Fruit fly (Drosophila melanogaster): ENCODE measurements around the gene CG34347.
A peak's percentile ranks its signal among the peaks of the same experiment; 100 is the strongest.

The CG34347 gene

DNA sequence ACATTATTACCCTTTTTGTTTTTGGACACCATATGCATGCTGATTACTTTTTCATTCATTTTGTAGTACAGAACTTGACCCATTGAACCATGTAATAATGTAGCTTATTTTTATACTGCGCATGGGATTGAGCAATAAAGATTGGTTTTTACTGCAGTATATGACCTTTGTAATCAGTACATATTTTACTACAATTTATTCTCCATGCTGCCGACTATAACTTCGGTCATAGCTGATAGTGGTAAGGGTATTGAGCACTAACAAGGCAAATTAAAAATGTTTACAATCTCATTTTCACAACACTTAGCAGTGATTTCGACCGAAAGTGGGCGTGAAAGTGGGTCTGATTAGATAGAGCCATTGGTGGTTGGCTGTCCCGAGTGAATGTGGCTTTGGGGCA, 4.5 kb upstream of the CG34347 start:
- TF ChIP-seq CG14655 (GFP tag; optimal IDR thresholded peaks at IDR 0.05) (no peak), EcR (GFP tag; optimal IDR thresholded peaks at IDR 0.05) (no peak), CG9948 (tag; optimal IDR thresholded peaks at IDR 0.05) (no peak), CG32121 (GFP tag; IDR thresholded peaks at IDR 0.05) (no peak), D1 (tag; optimal IDR thresholded peaks at IDR 0.05) (no peak), CG34367 (tag; optimal IDR thresholded peaks at IDR 0.05) (no peak), CG15710 (tag; optimal IDR thresholded peaks at IDR 0.05) (no peak), CG8301 (tag; optimal IDR thresholded peaks at IDR 0.05) (no peak), Ets98B (GFP tag; IDR thresholded peaks at IDR 0.05) (no peak)

DNA sequence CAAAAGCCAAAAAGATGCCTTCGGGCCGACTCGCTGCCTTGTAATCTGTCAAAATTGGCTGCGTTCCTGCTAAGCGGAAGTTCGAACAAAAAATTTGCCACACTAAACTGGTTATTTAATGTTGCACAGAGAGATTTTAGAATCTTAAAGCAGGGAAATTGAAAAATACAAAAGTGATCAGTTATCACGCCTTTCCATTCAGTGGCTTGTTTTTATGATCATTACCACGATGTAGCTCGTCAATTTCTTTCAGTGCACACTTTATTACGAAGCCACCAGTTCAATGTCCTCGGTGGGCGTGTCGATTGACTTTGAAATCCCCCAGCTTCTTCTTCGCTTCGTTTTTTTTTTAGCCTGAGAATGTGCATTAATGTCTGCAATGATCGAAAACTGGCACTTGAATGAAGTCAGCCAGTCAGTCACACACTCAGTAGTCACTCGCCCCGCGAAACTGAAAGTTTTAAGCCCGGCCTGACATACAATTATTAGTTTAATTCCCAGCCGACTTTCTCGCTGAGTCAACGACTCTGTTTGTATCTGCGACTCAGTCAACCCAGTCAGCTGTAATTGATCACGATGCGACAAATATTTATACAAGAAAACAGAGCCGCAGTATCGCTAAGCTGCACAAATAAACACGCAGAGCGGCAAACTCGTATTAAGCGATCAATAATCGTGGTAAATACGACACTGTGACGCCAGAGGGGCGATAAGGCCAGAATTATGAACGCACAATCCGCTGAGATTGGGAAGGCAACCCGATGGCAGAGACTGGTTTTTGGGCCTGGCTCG, 1.9 kb upstream of the CG34347 start:
- peak; percentile 22 for TF ChIP-seq CG8301 (tag; optimal IDR thresholded peaks at IDR 0.05)
- peak; percentile 21 for TF ChIP-seq Pif1A (GFP tag; optimal IDR thresholded peaks at IDR 0.05)
- TF ChIP-seq fd96Ca (GFP tag; IDR thresholded peaks at IDR 0.05): no peak
- TF ChIP-seq CG8159 (tag; optimal IDR thresholded peaks at IDR 0.05): no peak
- TF ChIP-seq Pif1B (GFP tag; optimal IDR thresholded peaks at IDR 0.05): no peak
- TF ChIP-seq Ets98B (GFP tag; IDR thresholded peaks at IDR 0.05): no peak
- no peak for TF ChIP-seq rn (GFP tag; IDR thresholded peaks at IDR 0.05)
- no peak for TF ChIP-seq CG17806 (tag; optimal IDR thresholded peaks at IDR 0.05)
- peak; percentile 61 for TF ChIP-seq Snoo (tag; optimal IDR thresholded peaks at IDR 0.05)
- TF ChIP-seq CG32121 (GFP tag; IDR thresholded peaks at IDR 0.05): no peak
- no peak for TF ChIP-seq CG10348 (GFP tag; IDR thresholded peaks at IDR 0.05)
- TF ChIP-seq gl (tag; optimal IDR thresholded peaks at IDR 0.05): no peak
- no peak for TF ChIP-seq CG15710 (tag; optimal IDR thresholded peaks at IDR 0.05)
- TF ChIP-seq D1 (tag; optimal IDR thresholded peaks at IDR 0.05): no peak
- TF ChIP-seq CG13204 (GFP tag; optimal IDR thresholded peaks at IDR 0.05): no peak
- no peak for TF ChIP-seq CG12605 (GFP tag; IDR thresholded peaks at IDR 0.05)
- TF ChIP-seq EcR (GFP tag; optimal IDR thresholded peaks at IDR 0.05): no peak
- peak; percentile 41 for TF ChIP-seq CG14655 (GFP tag; optimal IDR thresholded peaks at IDR 0.05)

DNA sequence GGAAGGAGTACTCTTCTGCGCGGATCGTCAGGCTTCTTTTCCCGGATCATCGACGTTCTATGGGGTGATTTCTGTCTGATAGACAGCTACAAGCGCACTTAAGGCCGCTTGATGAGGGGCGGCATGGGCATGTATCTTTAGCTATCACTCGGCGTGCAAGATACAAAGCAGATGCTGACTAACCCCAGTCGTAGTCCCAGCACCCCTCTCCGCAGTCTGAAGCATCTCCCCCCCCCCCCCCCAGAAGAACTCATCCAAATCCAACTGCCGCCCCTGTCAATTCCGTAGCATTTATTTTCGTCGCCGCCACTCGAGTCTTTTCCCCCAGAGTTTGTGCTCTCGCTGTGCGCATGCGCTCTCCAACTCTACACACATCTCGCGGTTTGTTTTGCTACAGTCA, 657 bp upstream of the CG34347 start:
- TF ChIP-seq CG13204 (GFP tag; optimal IDR thresholded peaks at IDR 0.05) (peak; percentile 45), Snoo (tag; optimal IDR thresholded peaks at IDR 0.05) (no peak), CG4496 (GFP tag; IDR thresholded peaks at IDR 0.05) (peak; percentile 31; the same call in 1 of the 3 replicates), CG34367 (tag; optimal IDR thresholded peaks at IDR 0.05) (no peak), Pif1A (GFP tag; optimal IDR thresholded peaks at IDR 0.05) (no peak), CG9948 (tag; optimal IDR thresholded peaks at IDR 0.05) (no peak), CG17806 (tag; optimal IDR thresholded peaks at IDR 0.05) (no peak), D1 (tag; optimal IDR thresholded peaks at IDR 0.05) (no peak), CG14655 (GFP tag; optimal IDR thresholded peaks at IDR 0.05) (no peak), CG8301 (tag; optimal IDR thresholded peaks at IDR 0.05) (no peak), Ets98B (GFP tag; IDR thresholded peaks at IDR 0.05) (0 out of 2 replicates have a peak, but pooled peaks have one; percentile 20), CG8159 (tag; optimal IDR thresholded peaks at IDR 0.05) (no peak), gl (tag; optimal IDR thresholded peaks at IDR 0.05) (no peak), rn (GFP tag; IDR thresholded peaks at IDR 0.05) (no peak), EcR (GFP tag; optimal IDR thresholded peaks at IDR 0.05) (no peak), CG32121 (GFP tag; IDR thresholded peaks at IDR 0.05) (no peak), fd96Ca (GFP tag; IDR thresholded peaks at IDR 0.05) (peak; percentile 20; the same call in 1 of the 3 replicates), CG10348 (GFP tag; IDR thresholded peaks at IDR 0.05) (no peak), Pif1B (GFP tag; optimal IDR thresholded peaks at IDR 0.05) (no peak), CG12605 (GFP tag; IDR thresholded peaks at IDR 0.05) (no peak), CG15710 (tag; optimal IDR thresholded peaks at IDR 0.05) (no peak)

DNA sequence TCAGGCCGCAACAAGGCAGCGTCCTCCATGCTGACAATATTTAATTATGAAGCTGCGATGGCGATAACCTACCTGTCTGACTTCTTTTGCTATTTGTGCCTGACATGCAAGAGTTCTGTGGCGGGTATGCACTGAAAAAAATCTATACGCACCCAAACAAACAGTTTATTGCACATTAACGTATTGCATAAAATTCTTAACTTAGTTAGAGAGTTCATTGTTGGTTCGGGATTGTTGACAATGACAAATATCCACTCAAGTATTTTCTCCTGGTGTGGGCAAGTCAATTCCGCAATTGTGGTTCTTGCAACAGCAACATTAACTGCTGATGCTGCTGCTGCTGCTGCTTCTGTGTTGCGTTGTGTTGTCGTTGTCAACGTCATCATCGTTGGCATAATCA, 1.3 kb downstream of the CG34347 start:
- peak; percentile 71 for TF ChIP-seq CG8159 (tag; optimal IDR thresholded peaks at IDR 0.05)
- TF ChIP-seq CG15710 (tag; optimal IDR thresholded peaks at IDR 0.05): peak; percentile 68
- TF ChIP-seq Pif1B (GFP tag; optimal IDR thresholded peaks at IDR 0.05): peak; percentile 4
- TF ChIP-seq CG17806 (tag; optimal IDR thresholded peaks at IDR 0.05): peak; percentile 68
- peak; percentile 81 for TF ChIP-seq CG14655 (GFP tag; optimal IDR thresholded peaks at IDR 0.05)
- TF ChIP-seq rn (GFP tag; IDR thresholded peaks at IDR 0.05): no peak
- TF ChIP-seq EcR (GFP tag; optimal IDR thresholded peaks at IDR 0.05): no peak
- no peak for TF ChIP-seq CG10348 (GFP tag; IDR thresholded peaks at IDR 0.05)
- 0 out of 2 replicates have a peak, but pooled peaks have one; percentile 8 for TF ChIP-seq CG12605 (GFP tag; IDR thresholded peaks at IDR 0.05)
- TF ChIP-seq gl (tag; optimal IDR thresholded peaks at IDR 0.05): peak; percentile 47
- TF ChIP-seq D1 (tag; optimal IDR thresholded peaks at IDR 0.05): no peak
- peak; percentile 75; the same call in 2 of the 3 replicates for TF ChIP-seq fd96Ca (GFP tag; IDR thresholded peaks at IDR 0.05)
- TF ChIP-seq CG8301 (tag; optimal IDR thresholded peaks at IDR 0.05): peak; percentile 83
- TF ChIP-seq Ets98B (GFP tag; IDR thresholded peaks at IDR 0.05): peak; percentile 67
- TF ChIP-seq CG32121 (GFP tag; IDR thresholded peaks at IDR 0.05): no peak; the same call in 1 of the 2 replicates
- no peak for TF ChIP-seq Snoo (tag; optimal IDR thresholded peaks at IDR 0.05)
- peak; percentile 65 for TF ChIP-seq CG9948 (tag; optimal IDR thresholded peaks at IDR 0.05)
- TF ChIP-seq CG13204 (GFP tag; optimal IDR thresholded peaks at IDR 0.05): peak; percentile 9
- TF ChIP-seq CG4496 (GFP tag; IDR thresholded peaks at IDR 0.05): peak; percentile 83; the same call in 2 of the 3 replicates
- peak; percentile 66 for TF ChIP-seq CG34367 (tag; optimal IDR thresholded peaks at IDR 0.05)
- no peak for TF ChIP-seq Pif1A (GFP tag; optimal IDR thresholded peaks at IDR 0.05)

DNA sequence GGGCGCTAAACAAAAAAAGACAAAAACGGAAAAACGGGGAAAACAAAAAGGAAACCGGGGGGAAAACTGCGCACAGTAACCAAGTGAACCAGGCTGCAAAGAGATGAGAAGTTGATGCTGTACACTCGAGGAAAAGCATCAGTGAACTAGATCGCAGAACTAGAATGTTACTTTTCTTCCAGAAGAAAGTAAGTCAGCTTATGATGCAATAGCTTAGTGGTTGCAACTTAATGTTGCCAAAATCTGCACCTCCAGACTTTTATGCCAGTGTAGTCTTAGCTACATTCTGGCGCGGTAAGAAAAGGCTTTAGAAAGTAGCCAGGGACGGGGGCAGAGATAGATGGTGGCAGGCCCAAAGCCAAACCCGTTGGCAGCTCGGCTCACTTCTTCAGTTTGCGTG, 3.5 kb downstream of the CG34347 start:
- TF ChIP-seq CG15710 (tag; optimal IDR thresholded peaks at IDR 0.05) (no peak), CG17806 (tag; optimal IDR thresholded peaks at IDR 0.05) (no peak), CG32121 (GFP tag; IDR thresholded peaks at IDR 0.05) (0 out of 2 replicates have a peak, but pooled peaks have one; percentile 37), CG4496 (GFP tag; IDR thresholded peaks at IDR 0.05) (peak; percentile 71), CG12605 (GFP tag; IDR thresholded peaks at IDR 0.05) (0 out of 2 replicates have a peak, but pooled peaks have one; percentile 31), EcR (GFP tag; optimal IDR thresholded peaks at IDR 0.05) (no peak), Pif1B (GFP tag; optimal IDR thresholded peaks at IDR 0.05) (peak; percentile 11), CG14655 (GFP tag; optimal IDR thresholded peaks at IDR 0.05) (peak; percentile 84), D1 (tag; optimal IDR thresholded peaks at IDR 0.05) (no peak), rn (GFP tag; IDR thresholded peaks at IDR 0.05) (peak; percentile 43; the same call in 1 of the 2 replicates), fd96Ca (GFP tag; IDR thresholded peaks at IDR 0.05) (peak; percentile 78; the same call in 2 of the 3 replicates), CG9948 (tag; optimal IDR thresholded peaks at IDR 0.05) (no peak), CG8159 (tag; optimal IDR thresholded peaks at IDR 0.05) (no peak), Snoo (tag; optimal IDR thresholded peaks at IDR 0.05) (no peak), CG10348 (GFP tag; IDR thresholded peaks at IDR 0.05) (no peak), gl (tag; optimal IDR thresholded peaks at IDR 0.05) (no peak), CG8301 (tag; optimal IDR thresholded peaks at IDR 0.05) (peak; percentile 86), CG34367 (tag; optimal IDR thresholded peaks at IDR 0.05) (no peak), Pif1A (GFP tag; optimal IDR thresholded peaks at IDR 0.05) (peak; percentile 68), Ets98B (GFP tag; IDR thresholded peaks at IDR 0.05) (peak; percentile 72), CG13204 (GFP tag; optimal IDR thresholded peaks at IDR 0.05) (no peak)

All from whole organism, pupa.